Worm (Caenorhabditis elegans) whole organism, early embryonic: Measurements from ENCODE around the gene slc-17.8.

Experiments used
- B0310.2 ChIP-seq: sonication (generic microtip); optimal IDR thresholded peaks from 2 replicates; lab custom pipeline; 2016; ENCODE audit warnings: mild to moderate bottlenecking, missing genetic modification characterization, missing compliant biosample characterization
- aly-1 ChIP-seq: sonication (generic microtip); optimal IDR thresholded peaks from 2 replicates; lab custom pipeline; 2016; ENCODE audit warnings: missing genetic modification characterization, missing compliant biosample characterization
- ama-1 ChIP-seq: fragments of 150-350 bp; optimal IDR thresholded peaks from 2 replicates; lab custom pipeline; 2014
- ceh-13 ChIP-seq: fragments of 200-800 bp; sonication (Bioruptor generic); optimal IDR thresholded peaks from 2 replicates; lab custom pipeline; 2018; ENCODE audit warnings: mild to moderate bottlenecking, missing genetic modification characterization, missing compliant biosample characterization
- ets-7 ChIP-seq: sonication (generic microtip); optimal IDR thresholded peaks from 2 replicates; lab custom pipeline; 2016; ENCODE audit warnings: missing genotype, missing genetic modification characterization, missing compliant biosample characterization
- hmg-4 ChIP-seq: fragments of 200-800 bp; sonication (Bioruptor generic); optimal IDR thresholded peaks from 2 replicates; lab custom pipeline; 2018; ENCODE audit warnings: mild to moderate bottlenecking, missing genetic modification characterization, missing compliant biosample characterization
- scrt-1 ChIP-seq: fragments of 200-800 bp; sonication (Bioruptor generic); IDR thresholded peaks from 2 replicates; pipeline ENCODE4 v1.3.6; 2022; ENCODE audit warnings: missing genetic modification characterization, missing compliant biosample characterization
- tra-4 ChIP-seq: sonication (generic microtip); optimal IDR thresholded peaks from 2 replicates; lab custom pipeline; 2017; ENCODE audit warnings: missing genetic modification characterization, missing compliant biosample characterization

DNA sequence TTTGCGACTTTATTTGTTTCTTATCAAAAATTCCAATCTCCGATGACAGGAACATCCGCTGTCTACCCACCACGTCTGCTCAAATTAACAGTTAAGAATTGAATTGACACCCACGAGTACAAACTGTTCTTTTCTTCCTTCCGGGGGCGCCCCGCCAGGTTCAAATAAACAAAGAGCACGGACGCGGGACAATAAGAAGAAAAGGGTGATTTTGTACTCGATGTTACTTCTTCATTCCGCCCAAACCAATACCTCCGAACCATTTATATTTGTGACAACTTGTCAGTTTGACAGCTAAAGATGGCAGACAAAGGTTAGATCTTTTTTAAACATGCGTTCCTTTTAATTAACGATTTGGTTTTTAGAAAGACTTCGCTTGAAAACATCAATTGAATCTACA lies 19.6 kb downstream of the slc-17.8 start, which contains the start of gene otpl-6:
- TF ChIP-seq ama-1 (lab: Kevin White, UChicago) (no peak), tra-4 (tag; lab: Kevin White, UChicago) (no peak), ets-7 (no peak), ceh-13 (GFP tag; lab: Kevin White, UChicago) (no peak), hmg-4 (GFP tag; lab: Kevin White, UChicago) (no peak), scrt-1 (no peak), B0310.2 (tag; lab: Kevin White, UChicago) (no peak), aly-1 (tag; lab: Kevin White, UChicago) (no peak)
